Worm (Caenorhabditis elegans) whole organism, L4 larva: Measurements from ENCODE around the gene F09F9.5.

ENCODE experiments used
- F37D6.2 ChIP-seq: sonication (generic microtip); optimal IDR thresholded peaks from 2 replicates; lab custom pipeline; 2016; ENCODE audit warnings: mild to moderate bottlenecking, missing genetic modification characterization, missing compliant biosample characterization
- F44E2.7 ChIP-seq: fragments of 200-800 bp; sonication (Bioruptor generic); IDR thresholded peaks from 2 replicates; pipeline ENCODE4 v2.1.2; 2022; ENCODE audit warnings: missing genetic modification characterization, missing compliant biosample characterization
- T26A8.4 ChIP-seq: fragments of 200-800 bp; sonication (Bioruptor generic); IDR thresholded peaks from 2 replicates; pipeline ENCODE4 v1.3.6; 2022; ENCODE audit warnings: missing genetic modification characterization, missing compliant biosample characterization
- Y48G9A.11 ChIP-seq: fragments of 200-800 bp; sonication (Bioruptor generic); IDR thresholded peaks from 2 replicates; pipeline ENCODE4 v1.3.6; 2022; ENCODE audit warnings: missing genetic modification reagents, missing genetic modification characterization, missing compliant biosample characterization
- Y75B8A.6 ChIP-seq: fragments of 200-800 bp; sonication (Bioruptor generic); IDR thresholded peaks from 2 replicates; pipeline ENCODE4 v1.3.6; 2022; ENCODE audit warnings: missing genetic modification reagents, missing genetic modification characterization, missing compliant biosample characterization
- ZK546.5 ChIP-seq, 2 experiments: sonication (generic microtip); optimal IDR thresholded peaks; 2 replicates each; lab custom pipeline; 2017; ENCODE audit warnings: missing biosample characterization in 2 of 2, missing genetic modification characterization in 2 of 2
- aha-1 ChIP-seq: fragments of 150-350 bp; peaks from one replicate; lab custom pipeline; 2014; ENCODE audit warnings: missing biosample characterization, missing genetic modification characterization
- attf-4 ChIP-seq: sonication (generic microtip); optimal IDR thresholded peaks from 3 replicates; lab custom pipeline; 2017; ENCODE audit warnings: missing biosample characterization, missing genetic modification characterization
- ceh-82 ChIP-seq: sonication (generic microtip); optimal IDR thresholded peaks from 2 replicates; lab custom pipeline; 2017; ENCODE audit warnings: missing biosample characterization, missing genetic modification characterization
- ces-1 ChIP-seq: fragments of 150-350 bp; sonication (generic microtip); optimal IDR thresholded peaks from 4 replicates; lab custom pipeline; 2014; ENCODE audit warnings: missing biosample characterization, missing genetic modification reagents, missing genetic modification characterization
- daf-16 ChIP-seq, 3 experiments: sonication (generic microtip); optimal IDR thresholded peaks; 2 replicates each; lab custom pipeline; 2016 to 2017; ENCODE audit warnings: missing genetic modification characterization in 3 of 3, missing genetic modification reagents in 3 of 3, mild to moderate bottlenecking in 2 of 3, missing compliant biosample characterization in 2 of 3, missing biosample characterization in 1 of 3, moderate library complexity in 1 of 3
- daf-19 ChIP-seq: fragments of 200-800 bp; sonication (Bioruptor generic); conservative IDR thresholded peaks from 2 replicates; pipeline ENCODE4 v1.3.6; 2022; ENCODE audit warnings: missing genetic modification characterization, missing compliant biosample characterization
- dmd-6 ChIP-seq: fragments of 200-800 bp; sonication (Bioruptor generic); IDR thresholded peaks from 2 replicates; pipeline ENCODE4 v1.3.6; 2022; ENCODE audit warnings: missing genetic modification reagents, missing genetic modification characterization, missing compliant biosample characterization
- dve-1 ChIP-seq: sonication (generic microtip); optimal IDR thresholded peaks from 2 replicates; lab custom pipeline; 2017; ENCODE audit warnings: antibody characterized with exemption, mild to moderate bottlenecking, missing genetic modification characterization, missing compliant biosample characterization; ENCODE audit not compliant: insufficient read depth
- fos-1 ChIP-seq: fragments of 150-350 bp; optimal IDR thresholded peaks from 2 replicates; lab custom pipeline; 2014; ENCODE audit warnings: missing biosample characterization, missing genetic modification characterization
- gei-8 ChIP-seq: fragments of 200-800 bp; sonication (Bioruptor generic); optimal IDR thresholded peaks from 2 replicates; lab custom pipeline; 2018; ENCODE audit warnings: mild to moderate bottlenecking, missing genetic modification characterization, missing compliant biosample characterization
- hif-1 ChIP-seq, 2 experiments: sonication (generic microtip); optimal IDR thresholded peaks; 2 replicates each; lab custom pipeline; 2016 to 2017; ENCODE audit warnings: missing compliant biosample characterization in 2 of 2, missing genetic modification characterization in 2 of 2, missing genetic modification reagents in 2 of 2, missing genotype in 2 of 2, mild to moderate bottlenecking in 1 of 2
- lim-7 ChIP-seq: fragments of 200-800 bp; sonication (Bioruptor generic); IDR thresholded peaks from 2 replicates; pipeline ENCODE4 v1.3.6; 2022; ENCODE audit warnings: missing genetic modification characterization, missing compliant biosample characterization
- lin-1 ChIP-seq: fragments of 200-800 bp; sonication (Bioruptor generic); IDR thresholded peaks from 2 replicates; pipeline ENCODE4 v1.3.6; 2022; ENCODE audit warnings: missing genetic modification reagents, missing genetic modification characterization, missing compliant biosample characterization
- lin-29 ChIP-seq: fragments of 200-800 bp; sonication (Bioruptor generic); IDR thresholded peaks from 2 replicates; pipeline ENCODE4 v1.3.6; 2022; ENCODE audit warnings: missing genetic modification reagents, missing genetic modification characterization, missing compliant biosample characterization
- lin-38 ChIP-seq: fragments of 200-800 bp; sonication (Bioruptor generic); IDR thresholded peaks from 2 replicates; pipeline ENCODE4 v1.3.6; 2022; ENCODE audit warnings: missing genetic modification reagents, missing genetic modification characterization, missing compliant biosample characterization
- madf-5 ChIP-seq, 2 experiments: fragments of 200-800 bp; sonication (Bioruptor generic); IDR thresholded peaks; 2 replicates each; pipeline ENCODE4 v1.3.6; 2022; ENCODE audit warnings: missing compliant biosample characterization in 2 of 2, missing genetic modification characterization in 2 of 2
- madf-9 ChIP-seq: fragments of 200-800 bp; sonication (Bioruptor generic); conservative IDR thresholded peaks from 2 replicates; pipeline ENCODE4 v1.3.6; 2022; ENCODE audit warnings: missing genetic modification reagents, missing genetic modification characterization, missing compliant biosample characterization
- mdl-1 ChIP-seq, 2 experiments: fragments of 150-350 bp in 1 of 2; sonication (generic microtip) in 1 of 2; optimal IDR thresholded peaks; 2 replicates each; lab custom pipeline; 2014 to 2017; ENCODE audit warnings: missing biosample characterization in 2 of 2, missing genetic modification characterization in 2 of 2
- mdt-29 ChIP-seq: fragments of 200-800 bp; sonication (Bioruptor generic); IDR thresholded peaks from 2 replicates; pipeline ENCODE4 v1.3.6; 2022; ENCODE audit warnings: missing genetic modification reagents, missing genetic modification characterization, missing compliant biosample characterization
- mes-2 ChIP-seq: sonication (generic microtip); optimal IDR thresholded peaks from 2 replicates; lab custom pipeline; 2016; ENCODE audit warnings: missing genotype, mild to moderate bottlenecking, missing genetic modification characterization, missing compliant biosample characterization; ENCODE audit not compliant: poor library complexity, severe bottlenecking
- mxl-2 ChIP-seq: fragments of 200-800 bp; sonication (Bioruptor generic); conservative IDR thresholded peaks from 2 replicates; pipeline ENCODE4 v1.3.6; 2022; ENCODE audit warnings: missing genetic modification reagents, missing genetic modification characterization, missing compliant biosample characterization
- nhr-10 ChIP-seq: fragments of 150-350 bp; optimal IDR thresholded peaks from 2 replicates; lab custom pipeline; 2014; ENCODE audit warnings: missing biosample characterization, missing genetic modification characterization
- nhr-102 ChIP-seq: sonication (generic microtip); optimal IDR thresholded peaks from 2 replicates; lab custom pipeline; 2016; ENCODE audit warnings: mild to moderate bottlenecking, missing genetic modification characterization, moderate library complexity, missing compliant biosample characterization
- nhr-25 ChIP-seq: sonication (generic microtip); optimal IDR thresholded peaks from 2 replicates; lab custom pipeline; 2017; ENCODE audit warnings: missing genetic modification characterization, mild to moderate bottlenecking, missing compliant biosample characterization, antibody characterized with exemption, moderate library complexity, borderline replicate concordance; ENCODE audit not compliant: insufficient read depth
- nhr-41 ChIP-seq: fragments of 200-800 bp; sonication (Bioruptor generic); IDR thresholded peaks from 2 replicates; pipeline ENCODE4 v1.3.6; 2022; ENCODE audit warnings: missing genetic modification reagents, missing genetic modification characterization, missing compliant biosample characterization
- nhr-42 ChIP-seq: fragments of 200-800 bp; sonication (Bioruptor generic); IDR thresholded peaks from 2 replicates; pipeline ENCODE4 v1.3.6; 2022; ENCODE audit warnings: missing genetic modification characterization, missing compliant biosample characterization
- pha-4 ChIP-seq, 2 experiments: fragments of 150-350 bp in 1 of 2; fragments of 200-800 bp in 1 of 2; sonication (Bioruptor generic) in 1 of 2; IDR thresholded peaks in 1 of 2; optimal IDR thresholded peaks in 1 of 2; 2 replicates each; pipeline versions ENCODE4 v1.3.6 to Lab custom; 2014 to 2022; ENCODE audit warnings: missing genetic modification characterization in 2 of 2, missing genetic modification reagents in 2 of 2, missing biosample characterization in 1 of 2, missing compliant biosample characterization in 1 of 2
- php-3 ChIP-seq: fragments of 200-800 bp; sonication (Bioruptor generic); IDR thresholded peaks from 2 replicates; pipeline ENCODE4 v1.3.6; 2022; ENCODE audit warnings: missing genetic modification reagents, missing genetic modification characterization, missing compliant biosample characterization
- saeg-2 ChIP-seq: fragments of 200-800 bp; sonication (Bioruptor generic); IDR thresholded peaks from 2 replicates; pipeline ENCODE4 v1.3.6; 2022; ENCODE audit warnings: missing genetic modification reagents, missing genetic modification characterization, missing compliant biosample characterization
- snpc-1.2 ChIP-seq: fragments of 200-800 bp; sonication (Bioruptor generic); IDR thresholded peaks from 2 replicates; pipeline ENCODE4 v1.3.6; 2022; ENCODE audit warnings: missing genetic modification reagents, missing genetic modification characterization, missing compliant biosample characterization
- snpc-4 ChIP-seq: fragments of 150-350 bp; optimal IDR thresholded peaks from 2 replicates; lab custom pipeline; 2014; ENCODE audit warnings: missing biosample characterization, missing genetic modification characterization
- tra-1 ChIP-seq: fragments of 200-800 bp; sonication (Bioruptor generic); IDR thresholded peaks from 2 replicates; pipeline ENCODE4 v1.3.6; 2022; ENCODE audit warnings: missing genetic modification reagents, missing genetic modification characterization, missing compliant biosample characterization
- unc-62 ChIP-seq, 3 experiments: fragments of 150-350 bp in 1 of 3; sonication (generic microtip); optimal IDR thresholded peaks in 2 of 3; peaks in 1 of 3; 1 replicate in 1 of 3; 2 replicates in 2 of 3; lab custom pipeline; 2014 to 2017; ENCODE audit warnings: missing biosample characterization in 3 of 3, missing genetic modification characterization in 3 of 3, missing genetic modification reagents in 3 of 3, missing genotype in 1 of 3
- zfp-2 ChIP-seq: sonication (generic microtip); optimal IDR thresholded peaks from 2 replicates; lab custom pipeline; 2016; ENCODE audit warnings: mild to moderate bottlenecking, missing genetic modification characterization, missing compliant biosample characterization
- zfp-3 ChIP-seq: fragments of 200-800 bp; sonication (Bioruptor generic); conservative IDR thresholded peaks from 2 replicates; pipeline ENCODE4 v1.3.6; 2022; ENCODE audit warnings: missing genetic modification reagents, missing genetic modification characterization, missing compliant biosample characterization

Gene F09F9.5

ce11 chrX:4147600-4148448, 30.1 kb downstream of the F09F9.5 start (continued):
- no peak for TF ChIP-seq fos-1
- TF ChIP-seq aha-1 (tag; lab: Kevin White, UChicago), result peak; percentile 78
- 0 out of 2 replicates have a peak, but pooled peaks have one; percentile 68 for TF ChIP-seq nhr-41 (GFP tag; lab: Robert Waterston, UW)
- peak in 1 of 2 experiments; percentile 0 for TF ChIP-seq hif-1 (tag; optimal IDR thresholded peaks at IDR 0.05; lab: Kevin White, UChicago)
- TF ChIP-seq T26A8.4, result peak; percentile 70
- TF ChIP-seq gei-8, result no peak
- peak; percentile 6; the same call in 1 of the 2 replicates for TF ChIP-seq lin-29 (GFP tag; lab: Robert Waterston, UW)
- TF ChIP-seq php-3 (GFP tag; lab: Robert Waterston, UW), result 0 out of 2 replicates have a peak, but pooled peaks have one; percentile 37
- peak in 1 of 2 experiments; percentile 22; a peak in 1 of 4 replicates for TF ChIP-seq madf-5 (GFP tag; IDR thresholded peaks at IDR 0.05; lab: Robert Waterston, UW)
- TF ChIP-seq pha-4 (GFP tag; IDR thresholded peaks at IDR 0.05; lab: Robert Waterston, UW), result peak; percentile 46; the same call in 1 of the 2 replicates
- TF ChIP-seq pha-4 (tag; optimal IDR thresholded peaks at IDR 0.05; lab: Kevin White, UChicago), result no peak
- TF ChIP-seq Y75B8A.6 (GFP tag; lab: Robert Waterston, UW), result peak; percentile 83
- TF ChIP-seq madf-9 (GFP tag; lab: Robert Waterston, UW), result peak; percentile 48
- TF ChIP-seq mdl-1 (tag; optimal IDR thresholded peaks at IDR 0.05; lab: Kevin White, UChicago), result no peak
- peak; percentile 7 for TF ChIP-seq nhr-42 (GFP tag; lab: Robert Waterston, UW)
- peak; percentile 25; the same call in 1 of the 2 replicates for TF ChIP-seq tra-1 (GFP tag; lab: Robert Waterston, UW)
- TF ChIP-seq snpc-4, result no peak
- no peak for TF ChIP-seq ces-1 (GFP tag; lab: Kevin White, UChicago)
- no peak for TF ChIP-seq attf-4 (tag; lab: Kevin White, UChicago)
- no peak for TF ChIP-seq mxl-2 (GFP tag; lab: Robert Waterston, UW)
- no peak for TF ChIP-seq daf-16 (GFP tag; optimal IDR thresholded peaks at IDR 0.05; lab: Kevin White, UChicago)
- peak; percentile 3 for TF ChIP-seq daf-16 (tag; optimal IDR thresholded peaks at IDR 0.05; lab: Kevin White, UChicago)
- TF ChIP-seq F37D6.2 (tag; lab: Kevin White, UChicago), result peak; percentile 6
- peak; percentile 39 for TF ChIP-seq dve-1

ce11 chrX:4148449-4149031, 30.8 kb downstream of the F09F9.5 start:
- TF ChIP-seq F44E2.7 (GFP tag; lab: Robert Waterston, UW) (0 out of 2 replicates have a peak, but pooled peaks have one; percentile 53), lin-1 (GFP tag; lab: Robert Waterston, UW) (peak; percentile 10; the same call in 1 of the 2 replicates), Y48G9A.11 (GFP tag; lab: Robert Waterston, UW) (no peak; the same call in 1 of the 2 replicates), zfp-3 (GFP tag; lab: Robert Waterston, UW) (peak; percentile 23; the same call in 1 of the 2 replicates), nhr-102 (tag; lab: Kevin White, UChicago) (peak; percentile 34), lin-38 (GFP tag; lab: Robert Waterston, UW) (no peak; the same call in none of the 2 replicates), snpc-1.2 (GFP tag; lab: Robert Waterston, UW) (0 out of 2 replicates have a peak, but pooled peaks have one; percentile 6), ceh-82 (tag; lab: Kevin White, UChicago) (no peak), zfp-2 (tag; lab: Kevin White, UChicago) (no peak), pha-4 (GFP tag; IDR thresholded peaks at IDR 0.05; lab: Robert Waterston, UW) (0 out of 2 replicates have a peak, but pooled peaks have one; percentile 4), pha-4 (tag; optimal IDR thresholded peaks at IDR 0.05; lab: Kevin White, UChicago) (no peak), daf-16 (GFP tag; optimal IDR thresholded peaks at IDR 0.05; lab: Kevin White, UChicago) (no peak), daf-16 (tag; optimal IDR thresholded peaks at IDR 0.05; lab: Kevin White, UChicago) (peak; percentile 22), unc-62 (GFP tag; optimal IDR thresholded peaks at IDR 0.05 in 1 of 2; lab: Kevin White, UChicago) (no peak), unc-62 (tag; optimal IDR thresholded peaks at IDR 0.05; lab: Kevin White, UChicago) (no peak), gei-8 (peak; percentile 6), dmd-6 (GFP tag; lab: Robert Waterston, UW) (no peak), saeg-2 (GFP tag; lab: Robert Waterston, UW) (0 out of 2 replicates have a peak, but pooled peaks have one; percentile 16), nhr-41 (GFP tag; lab: Robert Waterston, UW) (0 out of 2 replicates have a peak, but pooled peaks have one; percentile 8), T26A8.4 (peak; percentile 35), nhr-10 (tag; lab: Kevin White, UChicago) (no peak), lim-7 (GFP tag; lab: Robert Waterston, UW) (no peak), nhr-25 (tag; lab: Kevin White, UChicago) (peak; percentile 23), daf-19 (no peak), mes-2 (tag; lab: Kevin White, UChicago) (no peak), ZK546.5 (tag; optimal IDR thresholded peaks at IDR 0.05; lab: Kevin White, UChicago) (no peak), php-3 (GFP tag; lab: Robert Waterston, UW) (no peak), mdt-29 (GFP tag; lab: Robert Waterston, UW) (no peak; the same call in 1 of the 2 replicates), F37D6.2 (tag; lab: Kevin White, UChicago) (peak; percentile 1)
